Worm (Caenorhabditis elegans) whole organism, L2 larva: ENCODE data around the gene sec-10.

Experiments
- C34F6.9 ChIP-seq: fragments of 150-350 bp; optimal IDR thresholded peaks from 2 replicates; lab custom pipeline; 2014; ENCODE audit warnings: missing biosample characterization, missing genetic modification characterization
- F13H6.1 ChIP-seq: sonication (generic microtip); optimal IDR thresholded peaks from 2 replicates; lab custom pipeline; 2016; ENCODE audit warnings: missing genetic modification characterization, missing compliant biosample characterization
- ZK546.5 ChIP-seq: sonication (generic microtip); optimal IDR thresholded peaks from 2 replicates; lab custom pipeline; 2017; ENCODE audit warnings: missing biosample characterization, missing genetic modification characterization
- ceh-16 ChIP-seq: fragments of 150-350 bp; optimal IDR thresholded peaks from 2 replicates; lab custom pipeline; 2014; ENCODE audit warnings: missing biosample characterization, missing genetic modification characterization
- ceh-82 ChIP-seq: fragments of 150-350 bp; optimal IDR thresholded peaks from 2 replicates; lab custom pipeline; 2014; ENCODE audit warnings: missing biosample characterization, missing genetic modification characterization
- crh-2 ChIP-seq: sonication (generic microtip); optimal IDR thresholded peaks from 2 replicates; lab custom pipeline; 2017; ENCODE audit warnings: missing biosample characterization, missing genetic modification characterization
- dmd-4 ChIP-seq: sonication (generic microtip); optimal IDR thresholded peaks from 2 replicates; lab custom pipeline; 2017; ENCODE audit warnings: missing biosample characterization, missing genetic modification characterization
- elt-3 ChIP-seq: sonication (generic microtip); optimal IDR thresholded peaks from 2 replicates; lab custom pipeline; 2017; ENCODE audit warnings: missing biosample characterization, missing genetic modification characterization
- fos-1 ChIP-seq: fragments of 150-350 bp; optimal IDR thresholded peaks from 2 replicates; lab custom pipeline; 2014; ENCODE audit warnings: missing biosample characterization, missing genetic modification characterization
- lin-13 ChIP-seq: fragments of 150-350 bp; optimal IDR thresholded peaks from 2 replicates; lab custom pipeline; 2014; ENCODE audit warnings: missing biosample characterization, missing genetic modification reagents, missing genetic modification characterization
- lsy-2 ChIP-seq, 2 experiments: fragments of 150-350 bp in 1 of 2; sonication (generic microtip) in 1 of 2; optimal IDR thresholded peaks; 2 replicates each; lab custom pipeline; 2014 to 2017; ENCODE audit warnings: missing biosample characterization in 2 of 2, missing genetic modification characterization in 2 of 2
- nhr-21 ChIP-seq: fragments of 150-350 bp; optimal IDR thresholded peaks from 2 replicates; lab custom pipeline; 2014; ENCODE audit warnings: missing biosample characterization, missing genetic modification characterization
- nhr-23 ChIP-seq: fragments of 150-350 bp; optimal IDR thresholded peaks from 2 replicates; lab custom pipeline; 2014; ENCODE audit warnings: missing biosample characterization, missing genetic modification reagents, missing genetic modification characterization
- nhr-237 ChIP-seq: fragments of 150-350 bp; optimal IDR thresholded peaks from 2 replicates; lab custom pipeline; 2014; ENCODE audit warnings: missing biosample characterization, missing genetic modification characterization
- nhr-25 ChIP-seq: fragments of 150-350 bp; sonication (generic microtip); optimal IDR thresholded peaks from 3 replicates; lab custom pipeline; 2014; ENCODE audit warnings: missing biosample characterization, missing genetic modification characterization
- nhr-77 ChIP-seq: fragments of 150-350 bp; optimal IDR thresholded peaks from 2 replicates; lab custom pipeline; 2014; ENCODE audit warnings: missing biosample characterization, missing genetic modification characterization
- peb-1 ChIP-seq: fragments of 150-350 bp; optimal IDR thresholded peaks from 2 replicates; lab custom pipeline; 2014; ENCODE audit warnings: missing biosample characterization, missing genetic modification characterization
- sem-4 ChIP-seq: fragments of 150-350 bp; optimal IDR thresholded peaks from 2 replicates; lab custom pipeline; 2014; ENCODE audit warnings: missing biosample characterization, missing genetic modification reagents, missing genetic modification characterization
- sma-3 ChIP-seq: sonication (generic microtip); optimal IDR thresholded peaks from 2 replicates; lab custom pipeline; 2016; ENCODE audit warnings: missing genetic modification reagents, missing genetic modification characterization, missing compliant biosample characterization
- snpc-4 ChIP-seq: fragments of 150-350 bp; optimal IDR thresholded peaks from 2 replicates; lab custom pipeline; 2014; ENCODE audit warnings: missing biosample characterization, missing genetic modification characterization
- unc-39 ChIP-seq: fragments of 150-350 bp; optimal IDR thresholded peaks from 2 replicates; lab custom pipeline; 2014; ENCODE audit warnings: missing biosample characterization, missing genetic modification characterization
- unc-62 ChIP-seq: fragments of 150-350 bp; optimal IDR thresholded peaks from 2 replicates; lab custom pipeline; 2014; ENCODE audit warnings: missing biosample characterization, missing genetic modification reagents, missing genetic modification characterization
- ztf-1 ChIP-seq: fragments of 200-800 bp; sonication (Bioruptor generic); conservative IDR thresholded peaks from 2 replicates; pipeline ENCODE4 v1.3.6; 2022; ENCODE audit warnings: missing genetic modification characterization, missing compliant biosample characterization
- ztf-11 ChIP-seq: sonication (generic microtip); optimal IDR thresholded peaks from 2 replicates; lab custom pipeline; 2017; ENCODE audit warnings: missing biosample characterization, missing genetic modification characterization

sec-10 gene

ce11 chrIV:7734619-7735018 lies 47.7 kb downstream of the sec-10 start, which contains the start of gene clx-1:
TSS of gene clx-1 (plus strand) at chrIV:7734648.
- TF ChIP-seq ZK546.5: no peak
- no peak for TF ChIP-seq sem-4 (tag; lab: Kevin White, UChicago)

ce11 chrIV:7734173-7734572 lies 48.1 kb downstream of the sec-10 start:
- TF ChIP-seq dmd-4 (tag; lab: Kevin White, UChicago) (no peak), C34F6.9 (tag; lab: Kevin White, UChicago) (no peak), ztf-1 (GFP tag; lab: Robert Waterston, UW) (no peak), elt-3 (tag; lab: Kevin White, UChicago) (no peak), lsy-2 (tag; optimal IDR thresholded peaks at IDR 0.05; lab: Kevin White, UChicago) (no peak), unc-39 (tag; lab: Kevin White, UChicago) (no peak), lin-13 (no peak), peb-1 (tag; lab: Kevin White, UChicago) (no peak), nhr-237 (tag; lab: Kevin White, UChicago) (no peak), ceh-16 (tag; lab: Kevin White, UChicago) (no peak)

ce11 chrIV:7731960-7732359 lies 50.3 kb downstream of the sec-10 start, which contains the start of the genes C50F7.9 and C50F7.3:
TSS of gene C50F7.9 (minus strand) at chrIV:7732060.
TSS of gene C50F7.3 (plus strand) at chrIV:7732329.
- TF ChIP-seq lsy-2 (tag; optimal IDR thresholded peaks at IDR 0.05; lab: Kevin White, UChicago) (no peak), nhr-25 (no peak), ceh-16 (tag; lab: Kevin White, UChicago) (no peak), sma-3 (GFP tag; lab: Kevin White, UChicago) (no peak), sem-4 (tag; lab: Kevin White, UChicago) (no peak), ztf-11 (no peak), nhr-21 (tag; lab: Kevin White, UChicago) (no peak), unc-62 (no peak), nhr-77 (tag; lab: Kevin White, UChicago) (no peak), crh-2 (tag; lab: Kevin White, UChicago) (no peak), nhr-23 (tag; lab: Kevin White, UChicago) (no peak), elt-3 (tag; lab: Kevin White, UChicago) (no peak), ZK546.5 (no peak), fos-1 (no peak), F13H6.1 (no peak), ceh-82 (tag; lab: Kevin White, UChicago) (no peak), snpc-4 (tag; lab: Kevin White, UChicago) (no peak)
